Fruit fly (Drosophila melanogaster): ENCODE measurements around the gene E2f1.
A peak's percentile ranks its signal among the peaks of the same experiment; 100 is the strongest.

E2f1 gene

dm6 chr3R:21638437-21638836 lies 22.2 kb downstream of the E2f1 start (continued):
- no peak for TF ChIP-seq Hr39 (GFP tag; optimal IDR thresholded peaks at IDR 0.05)

dm6 chr3R:21636867-21637481 lies 23.7 kb downstream of the E2f1 start:
- TF ChIP-seq CG8119 (GFP tag; IDR thresholded peaks at IDR 0.05) (no peak), Ets21C (GFP tag; optimal IDR thresholded peaks at IDR 0.05) (no peak), CG31627 (GFP tag; optimal IDR thresholded peaks at IDR 0.05) (no peak), eg (GFP tag; IDR thresholded peaks at IDR 0.05) (0 out of 3 replicates have a peak, but pooled peaks have one; percentile 8), Met (GFP tag; optimal IDR thresholded peaks at IDR 0.05) (no peak), fkh (GFP tag; optimal IDR thresholded peaks at IDR 0.05) (peak; percentile 87)

- TF ChIP-seq CG1621 (tag; optimal IDR thresholded peaks at IDR 0.05) (peak; percentile 18), ss (GFP tag; optimal IDR thresholded peaks at IDR 0.05) (peak in 1 of 2 experiments; percentile 36), CG6854 (GFP tag; optimal IDR thresholded peaks at IDR 0.05) (no peak), pdm3 (GFP tag; optimal IDR thresholded peaks at IDR 0.05) (peak; percentile 25), Hr4 (GFP tag; optimal IDR thresholded peaks at IDR 0.05) (no peak), Sox14 (GFP tag; optimal IDR thresholded peaks at IDR 0.05) (no peak), CG15336 (GFP tag; IDR thresholded peaks at IDR 0.05) (no peak), CG10631 (GFP tag; optimal IDR thresholded peaks at IDR 0.05) (peak; percentile 31), CG32006 (GFP tag; optimal IDR thresholded peaks at IDR 0.05) (no peak), CG9139 (GFP tag; optimal IDR thresholded peaks at IDR 0.05) (no peak), Lpt (GFP tag; optimal IDR thresholded peaks at IDR 0.05) (no peak), dsx (GFP tag; optimal IDR thresholded peaks at IDR 0.05; ENCODE audit: poor library complexity, severe bottlenecking) (peak; percentile 51), fkh (GFP tag; optimal IDR thresholded peaks at IDR 0.05) (no peak), lz (GFP tag; optimal IDR thresholded peaks at IDR 0.05) (no peak), Met (GFP tag; optimal IDR thresholded peaks at IDR 0.05) (peak; percentile 44), CG3919 (GFP tag; optimal IDR thresholded peaks at IDR 0.05) (peak; percentile 19), CG4318 (GFP tag; optimal IDR thresholded peaks at IDR 0.05) (no peak), CG11762 (GFP tag; optimal IDR thresholded peaks at IDR 0.05; ENCODE audit: insufficient read depth) (no peak), CG8632 (GFP tag; optimal IDR thresholded peaks at IDR 0.05) (no peak), CG8319 (GFP tag; optimal IDR thresholded peaks at IDR 0.05) (peak; percentile 14), Ets96B (tag; optimal IDR thresholded peaks at IDR 0.05) (peak; percentile 58), OdsH (GFP tag; optimal IDR thresholded peaks at IDR 0.05) (peak; percentile 0), eg (GFP tag; IDR thresholded peaks at IDR 0.05) (no peak), Sox102F (GFP tag; optimal IDR thresholded peaks at IDR 0.05) (no peak), CG16779 (tag; optimal IDR thresholded peaks at IDR 0.05) (no peak), acj6 (GFP tag; optimal IDR thresholded peaks at IDR 0.05) (peak; percentile 6), CG6163 (GFP tag; IDR thresholded peaks at IDR 0.05) (0 out of 3 replicates have a peak, but pooled peaks have one; percentile 12), CG6792 (GFP tag; optimal IDR thresholded peaks at IDR 0.05) (no peak), CG3032 (tag; optimal IDR thresholded peaks at IDR 0.05) (peak; percentile 29), Smox (GFP tag; optimal IDR thresholded peaks at IDR 0.05) (peak; percentile 1), fd85E (GFP tag; optimal IDR thresholded peaks at IDR 0.05) (no peak), svp (GFP tag) (no peak), salr (GFP tag; optimal IDR thresholded peaks at IDR 0.05) (peak in 1 of 2 experiments; percentile 3), CG6808 (GFP tag; optimal IDR thresholded peaks at IDR 0.05) (peak; percentile 25), topi (GFP tag; optimal IDR thresholded peaks at IDR 0.05) (peak; percentile 27), dac (GFP tag; optimal IDR thresholded peaks at IDR 0.05) (no peak), CG8119 (GFP tag; IDR thresholded peaks at IDR 0.05) (no peak), achi (GFP tag; optimal IDR thresholded peaks at IDR 0.05) (peak; percentile 6), Hr39 (GFP tag; optimal IDR thresholded peaks at IDR 0.05) (peak; percentile 23), cyc (GFP tag; optimal IDR thresholded peaks at IDR 0.05) (peak; percentile 4), Eip78C (GFP tag) (peak; percentile 87), Blimp-1 (GFP tag; optimal IDR thresholded peaks at IDR 0.05) (no peak), Sox15 (GFP tag; optimal IDR thresholded peaks at IDR 0.05) (no peak)
These were observed 24.5 kb downstream of the E2f1 start for dm6 chr3R:21635975-21636678.

Data from whole organism, prepupa.